Worm (Caenorhabditis elegans) whole organism, midembryonic: Measurements from ENCODE around the gene cul-6.

Experiments
- T22C8.4 ChIP-seq: fragments of 200-800 bp; sonication (Bioruptor generic); IDR thresholded peaks from 2 replicates; pipeline ENCODE4 v1.3.6; 2022; ENCODE audit warnings: missing genetic modification characterization, missing compliant biosample characterization
- cog-1 ChIP-seq: sonication (generic microtip); optimal IDR thresholded peaks from 2 replicates; lab custom pipeline; 2016; ENCODE audit warnings: missing genetic modification characterization, missing compliant biosample characterization
- flt-1 ChIP-seq: fragments of 200-800 bp; sonication (Bioruptor generic); IDR thresholded peaks from 2 replicates; pipeline ENCODE4 v1.3.6; 2022; ENCODE audit warnings: missing genetic modification characterization, missing compliant biosample characterization
- med-1 ChIP-seq: sonication (generic microtip); optimal IDR thresholded peaks from 2 replicates; lab custom pipeline; 2017; ENCODE audit warnings: missing genetic modification characterization, mild to moderate bottlenecking, missing compliant biosample characterization, antibody characterized with exemption, missing genetic modification reagents; ENCODE audit not compliant: insufficient read depth
- ref-1 ChIP-seq: fragments of 200-800 bp; sonication (Bioruptor generic); conservative IDR thresholded peaks from 2 replicates; pipeline ENCODE4 v1.3.6; 2022; ENCODE audit warnings: missing genetic modification reagents, missing genetic modification characterization, missing compliant biosample characterization
- tab-1 ChIP-seq: fragments of 200-800 bp; sonication (Bioruptor generic); IDR thresholded peaks from 2 replicates; pipeline ENCODE4 v1.3.6; 2022; ENCODE audit warnings: missing genetic modification characterization, missing compliant biosample characterization
- ztf-23 ChIP-seq: fragments of 200-800 bp; sonication (Bioruptor generic); IDR thresholded peaks from 2 replicates; pipeline ENCODE4 v1.3.6; 2022; ENCODE audit warnings: missing genetic modification reagents, missing genetic modification characterization, missing compliant biosample characterization
- ztf-29 ChIP-seq: fragments of 200-800 bp; sonication (Bioruptor generic); IDR thresholded peaks from 2 replicates; pipeline ENCODE4 v1.3.6; 2022; ENCODE audit warnings: missing genetic modification reagents, missing genetic modification characterization, missing compliant biosample characterization

The cul-6 gene

DNA sequence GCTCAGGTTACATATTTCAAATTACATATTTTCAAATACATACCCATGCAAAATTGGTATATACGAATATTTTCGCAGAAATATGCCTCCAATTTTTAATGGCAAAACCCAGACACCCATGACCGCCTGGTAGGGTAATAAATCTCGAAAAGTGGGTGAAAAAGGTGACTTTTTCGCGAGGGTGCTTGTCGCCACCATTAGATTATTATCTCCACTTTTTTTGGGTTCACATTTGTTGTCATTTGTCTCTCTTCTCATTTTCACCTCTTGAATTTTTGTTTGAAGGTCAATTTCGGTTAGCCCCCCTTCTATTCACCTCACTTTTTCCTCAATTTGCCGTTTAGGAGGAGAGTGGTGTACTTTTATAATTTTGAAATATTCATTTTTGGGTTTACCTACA lies 50.0 kb downstream of the cul-6 start:
- TF ChIP-seq flt-1 (GFP tag; lab: Robert Waterston, UW): no peak
- TF ChIP-seq ref-1 (GFP tag; lab: Robert Waterston, UW): no peak

DNA sequence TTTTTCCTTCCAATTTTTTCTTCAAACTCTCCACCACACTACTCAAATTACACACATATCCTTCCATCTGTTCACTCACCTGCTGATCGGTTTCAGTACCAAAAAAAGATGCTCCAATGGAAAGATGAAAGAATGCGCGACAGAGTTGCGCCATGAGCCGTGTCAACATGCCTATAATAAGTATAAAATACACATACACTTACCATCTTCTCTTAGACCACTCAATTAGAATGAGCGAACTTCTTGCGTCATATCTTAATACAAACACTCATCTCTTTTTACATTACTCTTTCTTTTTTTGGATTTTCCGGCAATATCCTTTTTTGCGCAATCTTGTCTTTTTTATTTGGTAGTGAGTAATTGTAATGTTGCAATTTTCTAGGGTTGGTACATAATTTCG lies 52.6 kb downstream of the cul-6 start:
- TF ChIP-seq T22C8.4 (GFP tag; lab: Robert Waterston, UW): no peak
- TF ChIP-seq med-1 (GFP tag; lab: Kevin White, UChicago): no peak
- TF ChIP-seq cog-1: no peak
- TF ChIP-seq flt-1 (GFP tag; lab: Robert Waterston, UW): no peak
- TF ChIP-seq tab-1 (GFP tag; lab: Robert Waterston, UW): no peak
- TF ChIP-seq ref-1 (GFP tag; lab: Robert Waterston, UW): no peak
- no peak for TF ChIP-seq ztf-29 (GFP tag; lab: Robert Waterston, UW)
- no peak for TF ChIP-seq ztf-23 (GFP tag; lab: Robert Waterston, UW)
